Worm (Caenorhabditis elegans): ENCODE results near the gene T24H7.9.

- TF ChIP-seq ceh-63 (GFP tag; optimal IDR thresholded peaks at IDR 0.05): no peak
- TF ChIP-seq ceh-82 (tag; optimal IDR thresholded peaks at IDR 0.05): no peak
- TF ChIP-seq skn-1 (tag; optimal IDR thresholded peaks at IDR 0.05): no peak
- no peak for TF ChIP-seq lin-14 (GFP tag; optimal IDR thresholded peaks at IDR 0.05)
- no peak for TF ChIP-seq alr-1 (tag; optimal IDR thresholded peaks at IDR 0.05; ENCODE audit: borderline replicate concordance)
- no peak for TF ChIP-seq lsy-2 (tag; optimal IDR thresholded peaks at IDR 0.05)
- TF ChIP-seq elt-3 (tag; optimal IDR thresholded peaks at IDR 0.05): no peak
- TF ChIP-seq lin-13 (GFP tag; optimal IDR thresholded peaks at IDR 0.05): no peak
- TF ChIP-seq irx-1 (tag; optimal IDR thresholded peaks at IDR 0.05): no peak
- no peak for TF ChIP-seq nhr-11 (tag; optimal IDR thresholded peaks at IDR 0.05)
- TF ChIP-seq unc-86 (tag; optimal IDR thresholded peaks at IDR 0.05): no peak
- no peak for TF ChIP-seq dpl-1 (GFP tag; optimal IDR thresholded peaks at IDR 0.05)
These were observed 11.6 kb downstream of the T24H7.9 start for ce11 chrII:6223755-6224154.

All from whole organism, L1 larva.